Worm (Caenorhabditis elegans) whole organism, mixed stage, embryonic: ENCODE data around the gene ftt-2.

ENCODE experiments used
- M03D4.4 ChIP-seq: sonication (generic microtip); optimal IDR thresholded peaks from 2 replicates; lab custom pipeline; 2017; ENCODE audit warnings: mild to moderate bottlenecking, missing genetic modification characterization, missing compliant biosample characterization
- bed-3 ChIP-seq: fragments of 200-800 bp; sonication (Bioruptor generic); optimal IDR thresholded peaks from 3 replicates; lab custom pipeline; 2018; ENCODE audit warnings: mild to moderate bottlenecking, missing genetic modification characterization, moderate library complexity, missing compliant biosample characterization
- blmp-1 ChIP-seq: fragments of 150-350 bp; optimal IDR thresholded peaks from 2 replicates; lab custom pipeline; 2014; ENCODE audit warnings: missing biosample characterization, missing genetic modification characterization
- ceh-39 ChIP-seq: fragments of 150-350 bp; optimal IDR thresholded peaks from 2 replicates; lab custom pipeline; 2014; ENCODE audit warnings: missing biosample characterization, missing genetic modification characterization
- ceh-43 ChIP-seq: fragments of 200-800 bp; sonication (Bioruptor generic); optimal IDR thresholded peaks from 2 replicates; lab custom pipeline; 2018; ENCODE audit warnings: mild to moderate bottlenecking, missing genetic modification characterization, moderate library complexity, missing compliant biosample characterization
- ceh-83 ChIP-seq: fragments of 200-800 bp; sonication (Bioruptor generic); optimal IDR thresholded peaks from 2 replicates; lab custom pipeline; 2018; ENCODE audit warnings: mild to moderate bottlenecking, missing genetic modification characterization, missing compliant biosample characterization
- ces-1 ChIP-seq: fragments of 150-350 bp; optimal IDR thresholded peaks from 2 replicates; lab custom pipeline; 2014; ENCODE audit warnings: missing biosample characterization, missing genetic modification reagents, missing genetic modification characterization
- cnd-1 ChIP-seq: fragments of 200-800 bp; sonication (Bioruptor generic); optimal IDR thresholded peaks from 2 replicates; lab custom pipeline; 2018; ENCODE audit warnings: mild to moderate bottlenecking, missing genetic modification characterization, missing compliant biosample characterization
- drap-1 ChIP-seq: fragments of 200-800 bp; sonication (Bioruptor generic); optimal IDR thresholded peaks from 3 replicates; lab custom pipeline; 2018; ENCODE audit warnings: mild to moderate bottlenecking, missing genetic modification characterization, missing compliant biosample characterization
- elt-1 ChIP-seq: sonication (generic microtip); optimal IDR thresholded peaks from 2 replicates; lab custom pipeline; 2017; ENCODE audit warnings: missing genetic modification characterization, mild to moderate bottlenecking, missing compliant biosample characterization, antibody characterized with exemption, moderate library complexity, borderline replicate concordance; ENCODE audit not compliant: insufficient read depth
- elt-3 ChIP-seq: fragments of 150-350 bp; optimal IDR thresholded peaks from 2 replicates; lab custom pipeline; 2014; ENCODE audit warnings: missing biosample characterization, missing genetic modification characterization
- flh-1 ChIP-seq: fragments of 200-800 bp; sonication (Bioruptor generic); optimal IDR thresholded peaks from 2 replicates; lab custom pipeline; 2018; ENCODE audit warnings: mild to moderate bottlenecking, missing genetic modification characterization, moderate library complexity, missing compliant biosample characterization
- ham-2 ChIP-seq: fragments of 200-800 bp; sonication (Bioruptor generic); optimal IDR thresholded peaks from 2 replicates; lab custom pipeline; 2018; ENCODE audit warnings: mild to moderate bottlenecking, missing genetic modification characterization, missing compliant biosample characterization
- hlh-1 ChIP-seq: fragments of 150-350 bp; optimal IDR thresholded peaks from 2 replicates; lab custom pipeline; 2014; ENCODE audit warnings: missing biosample characterization, missing genetic modification reagents, missing genetic modification characterization
- lin-13 ChIP-seq: fragments of 150-350 bp; optimal IDR thresholded peaks from 2 replicates; lab custom pipeline; 2014; ENCODE audit warnings: missing biosample characterization, missing genetic modification characterization
- lin-32 ChIP-seq: fragments of 200-800 bp; sonication (Bioruptor generic); optimal IDR thresholded peaks from 2 replicates; lab custom pipeline; 2018; ENCODE audit warnings: mild to moderate bottlenecking, missing genetic modification characterization, missing compliant biosample characterization
- lsy-2 ChIP-seq: fragments of 150-350 bp; optimal IDR thresholded peaks from 2 replicates; lab custom pipeline; 2014; ENCODE audit warnings: missing biosample characterization, missing genetic modification characterization
- mab-5 ChIP-seq: fragments of 150-350 bp; optimal IDR thresholded peaks from 2 replicates; lab custom pipeline; 2014; ENCODE audit warnings: missing biosample characterization, missing genetic modification characterization
- mep-1 ChIP-seq: fragments of 150-350 bp; optimal IDR thresholded peaks from 2 replicates; lab custom pipeline; 2017; ENCODE audit warnings: missing biosample characterization, missing genetic modification reagents, missing genetic modification characterization, inconsistent platforms
- mls-2 ChIP-seq: sonication (generic microtip); optimal IDR thresholded peaks from 2 replicates; lab custom pipeline; 2016; ENCODE audit warnings: mild to moderate bottlenecking, missing genetic modification characterization, moderate library complexity, missing compliant biosample characterization
- nhr-12 ChIP-seq: fragments of 150-350 bp; optimal IDR thresholded peaks from 2 replicates; lab custom pipeline; 2014; ENCODE audit warnings: missing biosample characterization, missing genetic modification characterization
- nhr-2 ChIP-seq: fragments of 150-350 bp; optimal IDR thresholded peaks from 2 replicates; lab custom pipeline; 2014; ENCODE audit warnings: missing biosample characterization, missing genetic modification characterization
- nhr-237 ChIP-seq: fragments of 150-350 bp; optimal IDR thresholded peaks from 2 replicates; lab custom pipeline; 2014; ENCODE audit warnings: missing biosample characterization, missing genetic modification characterization
- nhr-28 ChIP-seq: fragments of 150-350 bp; optimal IDR thresholded peaks from 2 replicates; lab custom pipeline; 2014; ENCODE audit warnings: missing biosample characterization, missing genetic modification characterization
- nhr-76 ChIP-seq: sonication (generic microtip); optimal IDR thresholded peaks from 2 replicates; lab custom pipeline; 2017; ENCODE audit warnings: missing biosample characterization, missing genetic modification characterization
- pha-4 ChIP-seq: fragments of 150-350 bp; optimal IDR thresholded peaks from 2 replicates; lab custom pipeline; 2018; ENCODE audit warnings: missing biosample characterization, missing genetic modification reagents, missing genetic modification characterization
- sem-2 ChIP-seq: fragments of 200-800 bp; sonication (Bioruptor generic); optimal IDR thresholded peaks from 2 replicates; lab custom pipeline; 2018; ENCODE audit warnings: mild to moderate bottlenecking, missing genetic modification characterization, missing compliant biosample characterization
- snpc-4 ChIP-seq: fragments of 150-350 bp; optimal IDR thresholded peaks from 2 replicates; lab custom pipeline; 2014; ENCODE audit warnings: missing biosample characterization, missing genetic modification characterization
- sptf-1 ChIP-seq: sonication (generic microtip); optimal IDR thresholded peaks from 2 replicates; lab custom pipeline; 2017; ENCODE audit warnings: mild to moderate bottlenecking, missing genetic modification characterization, moderate library complexity, missing compliant biosample characterization
- tbx-8 ChIP-seq: fragments of 200-800 bp; sonication (Bioruptor generic); optimal IDR thresholded peaks from 2 replicates; lab custom pipeline; 2018; ENCODE audit warnings: mild to moderate bottlenecking, missing genetic modification characterization, moderate library complexity, missing compliant biosample characterization
- unc-120 ChIP-seq: sonication (generic microtip); optimal IDR thresholded peaks from 2 replicates; lab custom pipeline; 2017; ENCODE audit warnings: missing genetic modification characterization, missing compliant biosample characterization; ENCODE audit not compliant: poor library complexity, severe bottlenecking
- unc-39 ChIP-seq: fragments of 150-350 bp; optimal IDR thresholded peaks from 2 replicates; lab custom pipeline; 2014; ENCODE audit warnings: missing biosample characterization, missing genetic modification characterization
- unc-62 ChIP-seq: fragments of 150-350 bp; optimal IDR thresholded peaks from 2 replicates; lab custom pipeline; 2014; ENCODE audit warnings: missing biosample characterization, missing genetic modification reagents, missing genetic modification characterization
- zip-8 ChIP-seq: fragments of 150-350 bp; optimal IDR thresholded peaks from 2 replicates; lab custom pipeline; 2014; ENCODE audit warnings: missing biosample characterization, missing genetic modification characterization
- ztf-11 ChIP-seq: fragments of 150-350 bp; optimal IDR thresholded peaks from 2 replicates; lab custom pipeline; 2014; ENCODE audit warnings: missing biosample characterization, missing genetic modification characterization

The ftt-2 gene

DNA sequence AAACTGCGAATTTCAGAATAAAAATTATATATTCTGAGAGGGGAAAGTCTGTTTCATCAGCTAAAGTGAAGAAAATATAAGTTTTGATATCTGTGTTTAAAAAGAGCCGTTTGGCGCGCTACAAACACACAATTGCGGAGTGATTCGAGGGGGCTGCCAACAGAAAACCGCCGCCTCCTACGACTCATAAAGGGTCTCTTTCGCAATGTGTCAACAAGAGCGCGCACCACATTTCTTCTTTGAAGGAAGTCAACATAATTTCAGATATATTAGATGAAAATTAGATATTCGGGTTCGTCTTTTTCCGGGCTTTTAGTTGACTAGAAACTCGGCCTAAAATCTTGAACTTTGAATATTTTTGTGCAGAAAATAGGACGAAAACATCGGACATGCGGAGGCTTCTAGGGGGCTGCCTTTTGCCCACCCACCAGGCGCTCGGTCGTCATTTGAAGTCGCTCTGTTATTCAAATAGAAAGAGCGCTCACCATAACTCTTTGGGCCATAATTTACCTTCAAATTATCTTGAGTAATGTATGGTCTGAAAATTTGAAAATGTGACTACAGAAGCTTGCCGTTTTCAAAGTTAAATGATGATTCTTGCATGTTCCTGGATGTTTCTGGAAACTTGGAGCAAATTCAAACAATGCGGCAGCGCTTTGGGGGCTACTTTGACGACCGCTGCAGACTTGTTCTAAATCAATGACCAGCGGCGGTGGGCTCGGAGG lies 709 bp upstream of the ftt-2 start:
- TF ChIP-seq ceh-43 (GFP tag; lab: Kevin White, UChicago), result peak; percentile 97
- peak; percentile 89 for TF ChIP-seq blmp-1 (tag; lab: Kevin White, UChicago)
- peak; percentile 100 for TF ChIP-seq unc-120 (tag; lab: Kevin White, UChicago)
- TF ChIP-seq cnd-1, result peak; percentile 97
- TF ChIP-seq ztf-11 (tag; lab: Kevin White, UChicago), result peak; percentile 94
- TF ChIP-seq sem-2 (GFP tag; lab: Kevin White, UChicago), result peak; percentile 83
- peak; percentile 95 for TF ChIP-seq unc-39 (tag; lab: Kevin White, UChicago)
- TF ChIP-seq sptf-1 (tag; lab: Kevin White, UChicago), result peak; percentile 99
- TF ChIP-seq hlh-1, result peak; percentile 72
- TF ChIP-seq nhr-28 (tag; lab: Kevin White, UChicago), result peak; percentile 76
- TF ChIP-seq elt-1 (tag; lab: Kevin White, UChicago), result peak; percentile 11
- peak; percentile 99 for TF ChIP-seq tbx-8
- TF ChIP-seq nhr-237 (tag; lab: Kevin White, UChicago), result peak; percentile 98
- peak; percentile 80 for TF ChIP-seq pha-4 (tag; lab: Kevin White, UChicago)
- peak; percentile 81 for TF ChIP-seq nhr-12
- TF ChIP-seq mab-5 (tag; lab: Kevin White, UChicago), result no peak
- TF ChIP-seq unc-62, result peak; percentile 96
- peak; percentile 82 for TF ChIP-seq ces-1
- peak; percentile 83 for TF ChIP-seq lin-32
- peak; percentile 96 for TF ChIP-seq bed-3
- TF ChIP-seq ceh-83 (GFP tag; lab: Kevin White, UChicago), result peak; percentile 97
- peak; percentile 97 for TF ChIP-seq mep-1 (tag; lab: Kevin White, UChicago)
- TF ChIP-seq drap-1 (GFP tag; lab: Kevin White, UChicago), result peak; percentile 95
- peak; percentile 98 for TF ChIP-seq M03D4.4 (tag; lab: Kevin White, UChicago)
- TF ChIP-seq ceh-39 (tag; lab: Kevin White, UChicago), result peak; percentile 87
- TF ChIP-seq lsy-2 (tag; lab: Kevin White, UChicago), result peak; percentile 86
- TF ChIP-seq lin-13, result peak; percentile 97
- TF ChIP-seq nhr-2 (tag; lab: Kevin White, UChicago), result peak; percentile 59
- TF ChIP-seq mls-2 (tag; lab: Kevin White, UChicago), result peak; percentile 99
- TF ChIP-seq nhr-76 (tag; lab: Kevin White, UChicago), result no peak
- TF ChIP-seq elt-3 (tag; lab: Kevin White, UChicago), result peak; percentile 84
- TF ChIP-seq flh-1, result peak; percentile 95
- peak; percentile 97 for TF ChIP-seq ham-2 (GFP tag; lab: Kevin White, UChicago)
- no peak for TF ChIP-seq snpc-4 (tag; lab: Kevin White, UChicago)
- no peak for TF ChIP-seq zip-8 (tag; lab: Kevin White, UChicago)

DNA sequence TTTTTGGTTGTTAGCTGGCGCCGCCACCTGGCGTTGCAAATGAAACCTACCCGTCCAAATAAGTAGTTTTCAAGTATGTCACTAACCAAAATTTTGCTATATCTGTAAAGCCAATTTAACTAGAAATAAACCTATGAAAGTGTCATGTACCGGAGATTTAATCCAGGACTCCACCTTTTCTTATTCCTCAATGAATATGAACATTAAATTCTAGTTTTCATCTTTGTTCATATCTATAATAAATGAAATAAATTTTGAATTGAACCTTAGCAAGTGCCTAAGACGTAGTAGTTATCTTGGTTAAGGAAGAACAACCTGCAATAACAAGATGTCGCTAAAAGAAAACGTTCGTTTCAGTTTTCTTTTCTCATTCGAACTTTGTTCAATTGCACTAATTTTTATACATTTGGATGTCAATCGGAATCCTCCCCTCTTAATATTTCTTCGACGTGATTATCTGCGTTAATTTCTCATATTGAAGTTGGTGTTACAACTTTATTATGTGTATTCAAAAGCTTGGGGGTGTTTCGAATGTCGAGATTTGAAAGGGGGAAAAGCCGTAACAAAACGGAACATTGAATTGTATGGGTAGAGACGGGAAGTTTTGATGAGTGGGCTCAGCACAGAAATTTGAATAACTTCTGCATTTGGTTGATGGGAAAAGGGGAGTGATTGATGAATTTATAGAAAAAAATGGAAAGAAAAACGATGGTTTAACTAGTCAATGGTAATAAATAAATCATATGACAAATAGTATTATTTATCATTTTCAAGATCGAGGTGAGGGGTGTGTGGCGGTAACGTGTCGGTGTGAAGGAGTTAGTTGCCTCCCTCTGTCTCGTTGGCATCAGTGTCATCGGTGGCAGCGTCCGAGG lies 1.7 kb downstream of the ftt-2 start:
- TF ChIP-seq ces-1, result peak; percentile 61
- TF ChIP-seq lsy-2 (tag; lab: Kevin White, UChicago), result no peak
- peak; percentile 23 for TF ChIP-seq sptf-1 (tag; lab: Kevin White, UChicago)
- no peak for TF ChIP-seq tbx-8
- peak; percentile 54 for TF ChIP-seq ceh-83 (GFP tag; lab: Kevin White, UChicago)
- TF ChIP-seq snpc-4 (tag; lab: Kevin White, UChicago), result no peak
- no peak for TF ChIP-seq M03D4.4 (tag; lab: Kevin White, UChicago)
- TF ChIP-seq nhr-28 (tag; lab: Kevin White, UChicago), result no peak
- no peak for TF ChIP-seq lin-13
